Fruit fly (Drosophila melanogaster) whole organism, embryonic: ENCODE measurements around the gene SdhC.

Experiments
- Abd-B ChIP-seq: fragments of 200-800 bp; sonication (Bioruptor generic); optimal IDR thresholded peaks from 2 replicates; lab custom pipeline; 2018; ENCODE audit warnings: missing biosample characterization, mild to moderate bottlenecking, missing genetic modification characterization, moderate library complexity
- CG10147 ChIP-seq: fragments of 200-800 bp; sonication (Bioruptor generic); optimal IDR thresholded peaks from 2 replicates; lab custom pipeline; 2019; ENCODE audit warnings: missing biosample characterization, mild to moderate bottlenecking, missing genetic modification characterization, moderate library complexity
- CG10565 ChIP-seq: fragments of 200-800 bp; sonication (Bioruptor generic); optimal IDR thresholded peaks from 3 replicates; lab custom pipeline; 2016; ENCODE audit warnings: missing biosample characterization, mild to moderate bottlenecking, missing genetic modification characterization
- CG11560 ChIP-seq: fragments of 200-800 bp; sonication (Bioruptor generic); IDR thresholded peaks from 3 replicates; pipeline ENCODE4 v1.3.6; 2022; ENCODE audit warnings: missing biosample characterization, missing genetic modification characterization
- CG15073 ChIP-seq: fragments of 200-800 bp; sonication (Bioruptor generic); optimal IDR thresholded peaks from 2 replicates; lab custom pipeline; 2016; ENCODE audit warnings: missing biosample characterization, missing genetic modification characterization
- CG15479 ChIP-seq: fragments of 200-800 bp; sonication (Bioruptor generic); optimal IDR thresholded peaks from 3 replicates; lab custom pipeline; 2019; ENCODE audit warnings: missing biosample characterization, mild to moderate bottlenecking, missing genetic modification characterization, moderate library complexity
- CG16815 ChIP-seq: fragments of 200-800 bp; sonication (Bioruptor generic); optimal IDR thresholded peaks from 3 replicates; lab custom pipeline; 2017; ENCODE audit warnings: missing biosample characterization, mild to moderate bottlenecking, missing genetic modification characterization
- CG17359 ChIP-seq: fragments of 200-800 bp; sonication (Bioruptor generic); optimal IDR thresholded peaks from 3 replicates; lab custom pipeline; 2018; ENCODE audit warnings: missing biosample characterization, mild to moderate bottlenecking, missing genetic modification characterization, moderate library complexity
- CG17612 ChIP-seq: fragments of 200-800 bp; sonication (Bioruptor generic); IDR thresholded peaks from 2 replicates; pipeline ENCODE4 v1.3.6; 2022; ENCODE audit warnings: missing biosample characterization, missing genetic modification characterization
- CG17912 ChIP-seq: fragments of 200-800 bp; sonication (Bioruptor generic); optimal IDR thresholded peaks from 2 replicates; lab custom pipeline; 2018; ENCODE audit warnings: missing biosample characterization, mild to moderate bottlenecking, missing genetic modification characterization
- CG2199 ChIP-seq: fragments of 200-800 bp; sonication (Bioruptor generic); IDR thresholded peaks from 3 replicates; pipeline ENCODE4 v1.3.6; 2022; ENCODE audit warnings: missing biosample characterization, missing genetic modification characterization
- CG3407 ChIP-seq: fragments of 200-800 bp; sonication (Bioruptor generic); optimal IDR thresholded peaks from 2 replicates; lab custom pipeline; 2018; ENCODE audit warnings: missing biosample characterization, mild to moderate bottlenecking, missing genetic modification characterization
- CG4328 ChIP-seq: fragments of 200-800 bp; sonication (Bioruptor generic); optimal IDR thresholded peaks from 3 replicates; lab custom pipeline; 2017; ENCODE audit warnings: missing biosample characterization, missing genetic modification reagents, missing genetic modification characterization
- CG43689 ChIP-seq: fragments of 200-800 bp; sonication (Bioruptor generic); IDR thresholded peaks from 2 replicates; pipeline ENCODE4 v1.3.6; 2022; ENCODE audit warnings: missing biosample characterization, missing genetic modification characterization
- CG4730 ChIP-seq: fragments of 200-800 bp; sonication (Bioruptor generic); IDR thresholded peaks from 2 replicates; pipeline ENCODE4 v1.3.6; 2022; ENCODE audit warnings: missing biosample characterization, missing genetic modification characterization
- CG5245 ChIP-seq: fragments of 200-800 bp; sonication (Bioruptor generic); optimal IDR thresholded peaks from 3 replicates; lab custom pipeline; 2016; ENCODE audit warnings: missing biosample characterization, missing genetic modification characterization
- CG6791 ChIP-seq: fragments of 200-800 bp; sonication (Bioruptor generic); IDR thresholded peaks from 3 replicates; pipeline ENCODE4 v1.3.6; 2022; ENCODE audit warnings: missing biosample characterization, missing genetic modification characterization; ENCODE audit not compliant: partially characterized antibody
- CG7963 ChIP-seq: fragments of 200-800 bp; sonication (Bioruptor generic); IDR thresholded peaks from 3 replicates; pipeline ENCODE4 v1.3.6; 2022; ENCODE audit warnings: missing biosample characterization, missing genetic modification characterization; ENCODE audit not compliant: partially characterized antibody
- CG9437 ChIP-seq: fragments of 200-800 bp; sonication (Bioruptor generic); optimal IDR thresholded peaks from 2 replicates; lab custom pipeline; 2018; ENCODE audit warnings: missing biosample characterization, mild to moderate bottlenecking, missing genetic modification characterization
- CG9817 ChIP-seq: fragments of 200-800 bp; sonication (Bioruptor generic); optimal IDR thresholded peaks from 2 replicates; lab custom pipeline; 2018; ENCODE audit warnings: missing biosample characterization, mild to moderate bottlenecking, missing genetic modification characterization, moderate library complexity
- Dad ChIP-seq: fragments of 200-800 bp; sonication (Bioruptor generic); optimal IDR thresholded peaks from 3 replicates; lab custom pipeline; 2016; ENCODE audit warnings: missing biosample characterization, missing genetic modification characterization
- Dip2 ChIP-seq: fragments of 200-800 bp; sonication (Bioruptor generic); IDR thresholded peaks from 2 replicates; pipeline ENCODE4 v1.3.6; 2022; ENCODE audit warnings: missing biosample characterization, missing genetic modification characterization
- Dip3 ChIP-seq: fragments of 200-800 bp; sonication (Bioruptor generic); optimal IDR thresholded peaks from 3 replicates; lab custom pipeline; 2016; ENCODE audit warnings: missing biosample characterization, missing genetic modification characterization
- H15 ChIP-seq: fragments of 200-800 bp; sonication (Bioruptor generic); IDR thresholded peaks from 3 replicates; pipeline ENCODE4 v1.3.6; 2022; ENCODE audit warnings: missing biosample characterization, missing genetic modification characterization
- Hsf ChIP-seq: fragments of 200-800 bp; sonication (Bioruptor generic); optimal IDR thresholded peaks from 3 replicates; lab custom pipeline; 2016; ENCODE audit warnings: missing biosample characterization, missing genetic modification characterization
- Jarid2 ChIP-seq: fragments of 200-800 bp; sonication (Bioruptor generic); optimal IDR thresholded peaks from 3 replicates; lab custom pipeline; 2017; ENCODE audit warnings: mild to moderate bottlenecking, missing biosample characterization, missing genetic modification reagents, missing genetic modification characterization
- NK7.1 ChIP-seq: fragments of 200-800 bp; sonication (Bioruptor generic); optimal IDR thresholded peaks from 3 replicates; lab custom pipeline; 2016; ENCODE audit warnings: missing biosample characterization, missing genetic modification characterization
- PHDP ChIP-seq: fragments of 200-800 bp; sonication (Bioruptor generic); optimal IDR thresholded peaks from 3 replicates; lab custom pipeline; 2018; ENCODE audit warnings: missing biosample characterization, mild to moderate bottlenecking, missing genetic modification characterization, moderate library complexity
- Side ChIP-seq: fragments of 200-800 bp; sonication (Bioruptor generic); optimal IDR thresholded peaks from 2 replicates; lab custom pipeline; 2016; ENCODE audit warnings: missing biosample characterization, missing genetic modification characterization
- bsh ChIP-seq, 2 experiments: fragments of 200-800 bp; sonication (Bioruptor generic); optimal IDR thresholded peaks; 2 replicates each; lab custom pipeline; 2017 to 2018; ENCODE audit warnings: mild to moderate bottlenecking in 2 of 2, missing biosample characterization in 2 of 2, missing genetic modification characterization in 2 of 2, moderate library complexity in 1 of 2
- crc ChIP-seq: fragments of 200-800 bp; sonication (Bioruptor generic); optimal IDR thresholded peaks from 2 replicates; lab custom pipeline; 2016; ENCODE audit warnings: missing biosample characterization, missing genetic modification characterization
- dan ChIP-seq: fragments of 200-800 bp; sonication (Bioruptor generic); IDR thresholded peaks from 2 replicates; pipeline ENCODE4 v1.3.6; 2022; ENCODE audit warnings: missing biosample characterization, missing genetic modification characterization
- dimm ChIP-seq: fragments of 200-800 bp; sonication (Bioruptor generic); IDR thresholded peaks from 2 replicates; pipeline ENCODE4 v1.3.6; 2022; ENCODE audit warnings: missing biosample characterization, missing genetic modification characterization
- ewg ChIP-seq: fragments of 200-800 bp; sonication (Bioruptor generic); optimal IDR thresholded peaks from 3 replicates; lab custom pipeline; 2017; ENCODE audit warnings: mild to moderate bottlenecking, missing biosample characterization, missing genetic modification reagents, missing genetic modification characterization
- fd102C ChIP-seq: fragments of 200-800 bp; sonication (Bioruptor generic); optimal IDR thresholded peaks from 2 replicates; lab custom pipeline; 2018; ENCODE audit warnings: missing biosample characterization, mild to moderate bottlenecking, missing genetic modification characterization, moderate library complexity
- fd96Cb ChIP-seq: fragments of 200-800 bp; sonication (Bioruptor generic); optimal IDR thresholded peaks from 2 replicates; lab custom pipeline; 2018; ENCODE audit warnings: missing biosample characterization, mild to moderate bottlenecking, missing genetic modification characterization, moderate library complexity
- gce ChIP-seq: fragments of 200-800 bp; sonication (Bioruptor generic); IDR thresholded peaks from 3 replicates; pipeline ENCODE4 v1.3.6; 2022; ENCODE audit warnings: missing biosample characterization, missing genetic modification characterization
- gcm ChIP-seq: fragments of 200-800 bp; sonication (Bioruptor generic); optimal IDR thresholded peaks from 2 replicates; lab custom pipeline; 2019; ENCODE audit warnings: missing biosample characterization, mild to moderate bottlenecking, missing genetic modification characterization, moderate library complexity
- gsb ChIP-seq: fragments of 200-800 bp; sonication (Bioruptor generic); IDR thresholded peaks from 2 replicates; pipeline ENCODE4 v1.3.6; 2022; ENCODE audit warnings: missing biosample characterization, missing genetic modification characterization
- gt ChIP-seq: fragments of 200-800 bp; sonication (Bioruptor generic); IDR thresholded peaks from 2 replicates; pipeline ENCODE4 v1.3.6; 2022; ENCODE audit warnings: missing biosample characterization, missing genetic modification characterization
- ham ChIP-seq: fragments of 200-800 bp; sonication (Bioruptor generic); IDR thresholded peaks from 2 replicates; pipeline ENCODE4 v1.3.6; 2022; ENCODE audit warnings: missing biosample characterization, missing genetic modification characterization
- her ChIP-seq: fragments of 200-800 bp; sonication (Bioruptor generic); optimal IDR thresholded peaks from 2 replicates; lab custom pipeline; 2016; ENCODE audit warnings: missing biosample characterization, missing genetic modification characterization
- insv ChIP-seq, 2 experiments: fragments of 200-800 bp; sonication (Bioruptor generic); optimal IDR thresholded peaks; 3 replicates each; lab custom pipeline; 2016 to 2018; ENCODE audit warnings: missing biosample characterization in 2 of 2, missing genetic modification characterization in 2 of 2
- mam ChIP-seq: fragments of 200-800 bp; sonication (Bioruptor generic); optimal IDR thresholded peaks from 3 replicates; lab custom pipeline; 2016; ENCODE audit warnings: missing biosample characterization, missing genetic modification characterization
- nerfin-1 ChIP-seq: fragments of 200-800 bp; sonication (Bioruptor generic); optimal IDR thresholded peaks from 3 replicates; lab custom pipeline; 2019; ENCODE audit warnings: missing biosample characterization, mild to moderate bottlenecking, missing genetic modification characterization, moderate library complexity
- org-1 ChIP-seq: fragments of 200-800 bp; sonication (Bioruptor generic); optimal IDR thresholded peaks from 2 replicates; lab custom pipeline; 2017; ENCODE audit warnings: missing biosample characterization, missing genetic modification characterization
- ro ChIP-seq: fragments of 200-800 bp; sonication (Bioruptor generic); IDR thresholded peaks from 2 replicates; pipeline ENCODE4 v1.3.6; 2022; ENCODE audit warnings: missing biosample characterization, missing genetic modification characterization
- sima ChIP-seq: fragments of 200-800 bp; sonication (Bioruptor generic); optimal IDR thresholded peaks from 2 replicates; lab custom pipeline; 2016; ENCODE audit warnings: missing biosample characterization, missing genetic modification characterization
- tin ChIP-seq: fragments of 200-800 bp; sonication (Bioruptor generic); optimal IDR thresholded peaks from 3 replicates; lab custom pipeline; 2016; ENCODE audit warnings: missing biosample characterization, missing genetic modification characterization
- trem ChIP-seq: fragments of 200-800 bp; optimal IDR thresholded peaks from 3 replicates; lab custom pipeline; 2019; ENCODE audit warnings: missing biosample characterization, mild to moderate bottlenecking, missing genetic modification characterization, moderate library complexity
- ttk ChIP-seq: fragments of 200-800 bp; sonication (Bioruptor generic); IDR thresholded peaks from 2 replicates; pipeline ENCODE4 v2.1.2; 2022; ENCODE audit warnings: missing biosample characterization, missing genetic modification characterization

The SdhC gene

DNA sequence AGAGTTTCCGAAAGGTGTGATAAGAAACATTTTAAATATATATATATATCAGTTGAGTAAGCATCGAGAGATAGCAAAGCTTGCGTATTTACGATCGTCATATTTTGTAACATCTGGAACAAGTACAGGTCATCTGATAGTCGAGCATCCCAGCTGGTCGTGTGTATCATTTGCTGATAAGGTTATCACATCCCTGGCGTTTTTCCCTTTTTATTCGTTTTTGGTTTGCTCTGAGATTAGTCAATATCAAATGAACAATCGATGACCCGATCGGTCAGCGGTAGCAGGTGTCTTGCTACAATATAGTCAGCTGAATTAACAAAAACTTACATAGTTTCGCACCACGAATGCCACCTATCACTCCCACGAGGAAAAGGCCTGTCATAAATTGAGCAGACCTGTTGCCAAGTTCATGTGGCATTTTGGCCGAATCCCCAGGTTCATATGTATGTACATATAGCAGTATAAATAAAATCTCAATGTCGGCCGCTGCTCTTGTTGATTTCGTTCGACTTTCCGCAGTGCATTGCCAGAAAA lies 8.7 kb downstream of the SdhC start (continued):
- no peak for TF ChIP-seq CG15073
- TF ChIP-seq NK7.1 (GFP tag; lab: Kevin White, UChicago): peak; percentile 13
- no peak for TF ChIP-seq CG5245
- TF ChIP-seq Hsf: no peak
- TF ChIP-seq org-1 (GFP tag; lab: Kevin White, UChicago): no peak
- TF ChIP-seq ewg (GFP tag; lab: Kevin White, UChicago): no peak
- peak; percentile 39 for TF ChIP-seq Dip3
- peak; percentile 52 for TF ChIP-seq ttk (GFP tag; lab: Robert Waterston, UW)
- TF ChIP-seq CG3407 (GFP tag; lab: Kevin White, UChicago): peak; percentile 25
- no peak for TF ChIP-seq CG17912 (GFP tag; lab: Kevin White, UChicago)
- TF ChIP-seq CG15479 (GFP tag; lab: Kevin White, UChicago): no peak
- TF ChIP-seq CG4730 (GFP tag; lab: Robert Waterston, UW): no peak
- peak; percentile 31 for TF ChIP-seq CG10147 (GFP tag; lab: Kevin White, UChicago)
- TF ChIP-seq Dip2 (GFP tag; lab: Robert Waterston, UW): no peak
- peak in 1 of 2 experiments; percentile 44 for TF ChIP-seq bsh (GFP tag; optimal IDR thresholded peaks at IDR 0.05; lab: Kevin White, UChicago)
- peak; percentile 38 for TF ChIP-seq mam (GFP tag; lab: Kevin White, UChicago)
- peak; percentile 55; the same call in 2 of the 3 replicates for TF ChIP-seq H15
- TF ChIP-seq dimm: no peak
- no peak for TF ChIP-seq gcm
- TF ChIP-seq CG9817 (tag; lab: Kevin White, UChicago): peak; percentile 34
- peak; percentile 49 for TF ChIP-seq fd96Cb
- TF ChIP-seq crc (GFP tag; lab: Kevin White, UChicago): no peak
- TF ChIP-seq dan (GFP tag; lab: Robert Waterston, UW): no peak
- TF ChIP-seq CG4328 (GFP tag; lab: Kevin White, UChicago): no peak
- no peak for TF ChIP-seq Side (GFP tag; lab: Kevin White, UChicago)
- no peak for TF ChIP-seq sima (GFP tag; lab: Kevin White, UChicago)
- TF ChIP-seq Jarid2 (GFP tag; lab: Kevin White, UChicago): no peak
- TF ChIP-seq CG6791 (GFP tag; lab: Robert Waterston, UW): no peak
- TF ChIP-seq CG16815 (GFP tag; lab: Kevin White, UChicago): peak; percentile 22
- TF ChIP-seq gce (GFP tag; lab: Robert Waterston, UW): no peak
- TF ChIP-seq Abd-B (GFP tag; lab: Kevin White, UChicago): peak; percentile 40
- no peak for TF ChIP-seq gt (GFP tag; lab: Robert Waterston, UW)
- TF ChIP-seq CG10565 (GFP tag; lab: Kevin White, UChicago): no peak
- TF ChIP-seq insv (GFP tag; optimal IDR thresholded peaks at IDR 0.05; lab: Kevin White, UChicago): no peak
- no peak for TF ChIP-seq ham
- peak; percentile 66 for TF ChIP-seq PHDP (tag; lab: Kevin White, UChicago)
- peak; percentile 33 for TF ChIP-seq CG9437 (GFP tag; lab: Kevin White, UChicago)
- no peak for TF ChIP-seq ro (GFP tag; lab: Robert Waterston, UW)
- TF ChIP-seq CG2199 (GFP tag; lab: Robert Waterston, UW): no peak
- no peak for TF ChIP-seq nerfin-1 (tag; lab: Kevin White, UChicago)
- TF ChIP-seq Dad (GFP tag; lab: Kevin White, UChicago): no peak
- TF ChIP-seq CG7963 (GFP tag; lab: Robert Waterston, UW): no peak
- TF ChIP-seq CG11560 (tag; lab: Robert Waterston, UW): no peak
- peak; percentile 55 for TF ChIP-seq CG17359 (tag; lab: Kevin White, UChicago)
- no peak for TF ChIP-seq gsb
- TF ChIP-seq tin (GFP tag; lab: Kevin White, UChicago): peak; percentile 5
- 0 out of 2 replicates have a peak, but pooled peaks have one; percentile 33 for TF ChIP-seq CG43689 (GFP tag; lab: Robert Waterston, UW)
- no peak for TF ChIP-seq fd102C (GFP tag; lab: Kevin White, UChicago)
- TF ChIP-seq CG17612 (GFP tag; lab: Robert Waterston, UW): no peak
- no peak for TF ChIP-seq trem (tag; lab: Kevin White, UChicago)
- no peak for TF ChIP-seq her (GFP tag; lab: Kevin White, UChicago)
